Worm (Caenorhabditis elegans): ENCODE measurements around the gene gcy-31.

The gcy-31 gene

ce11 chrX:2471303-2471702, 44.0 kb upstream of the gcy-31 start, which contains the start of gene R04B3.1:
Gene R04B3.1 (minus strand): TSS chrX:2471403.
- TF ChIP-seq elt-2 (tag; optimal IDR thresholded peaks at IDR 0.05), result no peak
- TF ChIP-seq pha-4 (tag; optimal IDR thresholded peaks at IDR 0.05), result no peak
- no peak for TF ChIP-seq hlh-6 (tag; optimal IDR thresholded peaks at IDR 0.05)
- TF ChIP-seq lim-6 (tag; optimal IDR thresholded peaks at IDR 0.05), result no peak
- no peak for TF ChIP-seq pros-1 (tag; optimal IDR thresholded peaks at IDR 0.05)
- no peak for TF ChIP-seq rnt-1 (tag; optimal IDR thresholded peaks at IDR 0.05)
- TF ChIP-seq tbx-7 (tag; optimal IDR thresholded peaks at IDR 0.05), result no peak

- TF ChIP-seq ceh-9 (tag; optimal IDR thresholded peaks at IDR 0.05) (no peak), hlh-8 (tag; optimal IDR thresholded peaks at IDR 0.05) (no peak), ref-2 (tag; optimal IDR thresholded peaks at IDR 0.05) (no peak), npax-4 (tag; optimal IDR thresholded peaks at IDR 0.05) (no peak), ceh-34 (tag; optimal IDR thresholded peaks at IDR 0.05) (no peak), nhr-232 (tag; optimal IDR thresholded peaks at IDR 0.05) (no peak), ceh-22 (tag; optimal IDR thresholded peaks at IDR 0.05) (no peak), nhr-11 (tag; optimal IDR thresholded peaks at IDR 0.05) (no peak), Y22D7AL.16 (tag; optimal IDR thresholded peaks at IDR 0.05) (no peak), K09A11.1 (tag; optimal IDR thresholded peaks at IDR 0.05; ENCODE audit: insufficient read depth) (no peak), sox-2 (GFP tag; IDR thresholded peaks at IDR 0.05) (no peak), ceh-14 (tag; optimal IDR thresholded peaks at IDR 0.05) (no peak), fkh-10 (GFP tag; optimal IDR thresholded peaks at IDR 0.05) (no peak), elt-4 (tag; optimal IDR thresholded peaks at IDR 0.05) (no peak)
These were observed 36.8 kb upstream of the gcy-31 start for ce11 chrX:2464064-2464463.

- TF ChIP-seq hlh-8 (tag; optimal IDR thresholded peaks at IDR 0.05), result no peak
- no peak for TF ChIP-seq ttx-3 (tag; optimal IDR thresholded peaks at IDR 0.05)
- no peak for TF ChIP-seq unc-55 (GFP tag; optimal IDR thresholded peaks at IDR 0.05)
- TF ChIP-seq odd-2 (tag; optimal IDR thresholded peaks at IDR 0.05), result no peak
- TF ChIP-seq tbx-7 (tag; optimal IDR thresholded peaks at IDR 0.05), result no peak
- TF ChIP-seq zip-5 (tag; optimal IDR thresholded peaks at IDR 0.05), result no peak
- no peak for TF ChIP-seq gmeb-2 (tag; optimal IDR thresholded peaks at IDR 0.05)
- no peak for TF ChIP-seq pax-1 (tag; optimal IDR thresholded peaks at IDR 0.05)
- no peak for TF ChIP-seq ceh-6 (GFP tag; optimal IDR thresholded peaks at IDR 0.05)
- TF ChIP-seq unc-86 (tag; optimal IDR thresholded peaks at IDR 0.05), result no peak
- TF ChIP-seq lin-11 (tag; optimal IDR thresholded peaks at IDR 0.05), result no peak
- no peak for TF ChIP-seq ztf-16 (tag; optimal IDR thresholded peaks at IDR 0.05)
- TF ChIP-seq madf-2 (tag; optimal IDR thresholded peaks at IDR 0.05), result no peak
- TF ChIP-seq pqm-1 (tag; optimal IDR thresholded peaks at IDR 0.05), result no peak
- no peak for TF ChIP-seq pha-4 (tag; optimal IDR thresholded peaks at IDR 0.05)
- no peak for TF ChIP-seq C38D4.7 (GFP tag; optimal IDR thresholded peaks at IDR 0.05)
- TF ChIP-seq sox-2 (GFP tag; IDR thresholded peaks at IDR 0.05), result no peak
- TF ChIP-seq unc-42 (tag; optimal IDR thresholded peaks at IDR 0.05), result no peak
These were observed 34.4 kb upstream of the gcy-31 start for ce11 chrX:2461742-2462141.

- no peak for TF ChIP-seq C08G9.2 (tag; optimal IDR thresholded peaks at IDR 0.05)
- TF ChIP-seq ttx-3 (tag; optimal IDR thresholded peaks at IDR 0.05), result no peak
- no peak for TF ChIP-seq pha-4 (tag; optimal IDR thresholded peaks at IDR 0.05)
- peak; percentile 2 for TF ChIP-seq tbx-2 (tag; optimal IDR thresholded peaks at IDR 0.05)
- TF ChIP-seq unc-86 (tag; optimal IDR thresholded peaks at IDR 0.05), result no peak
- peak; percentile 21 for TF ChIP-seq pha-2 (tag; optimal IDR thresholded peaks at IDR 0.05)
- TF ChIP-seq ceh-6 (GFP tag; optimal IDR thresholded peaks at IDR 0.05), result no peak
These were observed 32.5 kb upstream of the gcy-31 start, which contains the start of gene fox-1 for ce11 chrX:2459793-2460192. Gene fox-1 (minus strand): TSS chrX:2459893.

Data from whole organism, late embryonic.